Worm (Caenorhabditis elegans) whole organism, L4 larva: ENCODE results near the gene T22C8.6.

Experiments
- F10B5.3 ChIP-seq: sonication (generic microtip); optimal IDR thresholded peaks from 2 replicates; lab custom pipeline; 2016; ENCODE audit warnings: mild to moderate bottlenecking, missing genetic modification characterization, missing compliant biosample characterization
- F49E8.2 ChIP-seq: sonication (generic microtip); optimal IDR thresholded peaks from 2 replicates; lab custom pipeline; 2016; ENCODE audit warnings: missing compliant biosample characterization, mild to moderate bottlenecking, missing genetic modification characterization, borderline replicate concordance
- R02D3.7 ChIP-seq: fragments of 150-350 bp; sonication (generic microtip); optimal IDR thresholded peaks from 3 replicates; lab custom pipeline; 2014; ENCODE audit warnings: missing biosample characterization, missing genetic modification characterization
- T20F7.1 ChIP-seq: fragments of 200-800 bp; sonication (Bioruptor generic); optimal IDR thresholded peaks from 2 replicates; lab custom pipeline; 2018; ENCODE audit warnings: mild to moderate bottlenecking, missing genetic modification characterization, missing compliant biosample characterization
- Y105C5A.15 ChIP-seq: fragments of 200-800 bp; sonication (Bioruptor generic); IDR thresholded peaks from 2 replicates; pipeline ENCODE4 v1.3.6; 2022; ENCODE audit warnings: missing genetic modification characterization, missing compliant biosample characterization
- ZK337.2 ChIP-seq: fragments of 200-800 bp; sonication (Bioruptor generic); IDR thresholded peaks from 2 replicates; pipeline ENCODE4 v1.3.6; 2022; ENCODE audit warnings: missing genetic modification reagents, missing genetic modification characterization, missing compliant biosample characterization
- ZK546.5 ChIP-seq, 2 experiments: sonication (generic microtip); optimal IDR thresholded peaks; 2 replicates each; lab custom pipeline; 2017; ENCODE audit warnings: missing biosample characterization in 2 of 2, missing genetic modification characterization in 2 of 2
- aly-2 ChIP-seq: sonication (generic microtip); optimal IDR thresholded peaks from 2 replicates; lab custom pipeline; 2018; ENCODE audit warnings: missing biosample characterization, missing genetic modification characterization
- ama-1 ChIP-seq: fragments of 150-350 bp; optimal IDR thresholded peaks from 2 replicates; lab custom pipeline; 2014; ENCODE audit warnings: inconsistent platforms, mixed read lengths
- ceh-20 ChIP-seq: fragments of 200-800 bp; sonication (Bioruptor generic); IDR thresholded peaks from 2 replicates; pipeline ENCODE4 v1.3.6; 2022; ENCODE audit warnings: missing genetic modification reagents, missing genetic modification characterization, missing compliant biosample characterization
- ceh-28 ChIP-seq: fragments of 150-350 bp; optimal IDR thresholded peaks from 2 replicates; lab custom pipeline; 2014; ENCODE audit warnings: missing biosample characterization, missing genetic modification reagents, missing genetic modification characterization
- ceh-44 ChIP-seq: fragments of 200-800 bp; sonication (Bioruptor generic); IDR thresholded peaks from 2 replicates; pipeline ENCODE4 v1.3.6; 2022; ENCODE audit warnings: missing genetic modification reagents, missing genetic modification characterization, missing compliant biosample characterization
- ceh-82 ChIP-seq: sonication (generic microtip); optimal IDR thresholded peaks from 2 replicates; lab custom pipeline; 2017; ENCODE audit warnings: missing biosample characterization, missing genetic modification characterization
- cey-2 ChIP-seq: sonication (generic microtip); optimal IDR thresholded peaks from 3 replicates; lab custom pipeline; 2017; ENCODE audit warnings: missing genetic modification characterization, mild to moderate bottlenecking, missing compliant biosample characterization, antibody characterized with exemption, borderline replicate concordance; ENCODE audit not compliant: insufficient read depth
- daf-19 ChIP-seq: fragments of 200-800 bp; sonication (Bioruptor generic); conservative IDR thresholded peaks from 2 replicates; pipeline ENCODE4 v1.3.6; 2022; ENCODE audit warnings: missing genetic modification characterization, missing compliant biosample characterization
- daf-8 ChIP-seq: fragments of 200-800 bp; sonication (Bioruptor generic); IDR thresholded peaks from 2 replicates; pipeline ENCODE4 v1.3.6; 2022; ENCODE audit warnings: missing genetic modification characterization, missing compliant biosample characterization
- dmd-6 ChIP-seq: fragments of 200-800 bp; sonication (Bioruptor generic); IDR thresholded peaks from 2 replicates; pipeline ENCODE4 v1.3.6; 2022; ENCODE audit warnings: missing genetic modification reagents, missing genetic modification characterization, missing compliant biosample characterization
- dpl-1 ChIP-seq: fragments of 150-350 bp; optimal IDR thresholded peaks from 2 replicates; lab custom pipeline; 2014; ENCODE audit warnings: missing biosample characterization, missing genetic modification reagents, missing genetic modification characterization
- egl-43 ChIP-seq: fragments of 200-800 bp; sonication (Bioruptor generic); IDR thresholded peaks from 2 replicates; pipeline ENCODE4 v1.3.6; 2022; ENCODE audit warnings: missing genetic modification reagents, missing genetic modification characterization, missing compliant biosample characterization
- fos-1 ChIP-seq: fragments of 150-350 bp; optimal IDR thresholded peaks from 2 replicates; lab custom pipeline; 2014; ENCODE audit warnings: missing biosample characterization, missing genetic modification characterization
- gei-8 ChIP-seq: fragments of 200-800 bp; sonication (Bioruptor generic); optimal IDR thresholded peaks from 2 replicates; lab custom pipeline; 2018; ENCODE audit warnings: mild to moderate bottlenecking, missing genetic modification characterization, missing compliant biosample characterization
- hif-1 ChIP-seq, 2 experiments: sonication (generic microtip); optimal IDR thresholded peaks; 2 replicates each; lab custom pipeline; 2016 to 2017; ENCODE audit warnings: missing compliant biosample characterization in 2 of 2, missing genetic modification characterization in 2 of 2, missing genetic modification reagents in 2 of 2, missing genotype in 2 of 2, mild to moderate bottlenecking in 1 of 2
- hlh-11 ChIP-seq: fragments of 200-800 bp; sonication (Bioruptor generic); optimal IDR thresholded peaks from 2 replicates; lab custom pipeline; 2018; ENCODE audit warnings: mild to moderate bottlenecking, missing genetic modification characterization, missing compliant biosample characterization
- hmg-1.1 ChIP-seq: fragments of 200-800 bp; sonication (Bioruptor generic); IDR thresholded peaks from 2 replicates; pipeline ENCODE4 v1.3.6; 2022; ENCODE audit warnings: missing genetic modification reagents, missing genetic modification characterization, missing compliant biosample characterization
- jun-1 ChIP-seq: fragments of 150-350 bp; optimal IDR thresholded peaks from 2 replicates; lab custom pipeline; 2014; ENCODE audit warnings: missing biosample characterization, missing genetic modification reagents, missing genetic modification characterization
- lim-7 ChIP-seq: fragments of 200-800 bp; sonication (Bioruptor generic); IDR thresholded peaks from 2 replicates; pipeline ENCODE4 v1.3.6; 2022; ENCODE audit warnings: missing genetic modification characterization, missing compliant biosample characterization
- lin-13 ChIP-seq: fragments of 150-350 bp; optimal IDR thresholded peaks from 2 replicates; lab custom pipeline; 2014; ENCODE audit warnings: missing biosample characterization, missing genetic modification reagents, missing genetic modification characterization
- lin-15B ChIP-seq: fragments of 150-350 bp; sonication (generic microtip); optimal IDR thresholded peaks from 3 replicates; lab custom pipeline; 2014; ENCODE audit warnings: missing biosample characterization, missing genetic modification characterization
- lin-29 ChIP-seq: fragments of 200-800 bp; sonication (Bioruptor generic); IDR thresholded peaks from 2 replicates; pipeline ENCODE4 v1.3.6; 2022; ENCODE audit warnings: missing genetic modification reagents, missing genetic modification characterization, missing compliant biosample characterization
- lir-3 ChIP-seq: sonication (generic microtip); optimal IDR thresholded peaks from 2 replicates; lab custom pipeline; 2016; ENCODE audit warnings: mild to moderate bottlenecking, missing genetic modification characterization, missing compliant biosample characterization
- lsy-2 ChIP-seq, 2 experiments: fragments of 150-350 bp in 1 of 2; sonication (generic microtip) in 1 of 2; optimal IDR thresholded peaks; 2 replicates each; lab custom pipeline; 2014 to 2017; ENCODE audit warnings: missing biosample characterization in 2 of 2, missing genetic modification characterization in 2 of 2
- madf-5 ChIP-seq, 2 experiments: fragments of 200-800 bp; sonication (Bioruptor generic); IDR thresholded peaks; 2 replicates each; pipeline ENCODE4 v1.3.6; 2022; ENCODE audit warnings: missing compliant biosample characterization in 2 of 2, missing genetic modification characterization in 2 of 2
- madf-9 ChIP-seq: fragments of 200-800 bp; sonication (Bioruptor generic); conservative IDR thresholded peaks from 2 replicates; pipeline ENCODE4 v1.3.6; 2022; ENCODE audit warnings: missing genetic modification reagents, missing genetic modification characterization, missing compliant biosample characterization
- mdt-29 ChIP-seq: fragments of 200-800 bp; sonication (Bioruptor generic); IDR thresholded peaks from 2 replicates; pipeline ENCODE4 v1.3.6; 2022; ENCODE audit warnings: missing genetic modification reagents, missing genetic modification characterization, missing compliant biosample characterization
- mep-1 ChIP-seq: fragments of 150-350 bp; sonication (generic microtip); optimal IDR thresholded peaks from 3 replicates; lab custom pipeline; 2014; ENCODE audit warnings: missing biosample characterization, missing genetic modification characterization
- mxl-2 ChIP-seq: fragments of 200-800 bp; sonication (Bioruptor generic); conservative IDR thresholded peaks from 2 replicates; pipeline ENCODE4 v1.3.6; 2022; ENCODE audit warnings: missing genetic modification reagents, missing genetic modification characterization, missing compliant biosample characterization
- mxl-3 ChIP-seq: fragments of 200-800 bp; sonication (Bioruptor generic); optimal IDR thresholded peaks from 2 replicates; lab custom pipeline; 2018; ENCODE audit warnings: mild to moderate bottlenecking, missing genetic modification characterization, missing compliant biosample characterization
- nhr-10 ChIP-seq: fragments of 150-350 bp; optimal IDR thresholded peaks from 2 replicates; lab custom pipeline; 2014; ENCODE audit warnings: missing biosample characterization, missing genetic modification characterization
- nhr-41 ChIP-seq: fragments of 200-800 bp; sonication (Bioruptor generic); IDR thresholded peaks from 2 replicates; pipeline ENCODE4 v1.3.6; 2022; ENCODE audit warnings: missing genetic modification reagents, missing genetic modification characterization, missing compliant biosample characterization
- nhr-48 ChIP-seq: sonication (generic microtip); optimal IDR thresholded peaks from 2 replicates; lab custom pipeline; 2016; ENCODE audit warnings: mild to moderate bottlenecking, missing genetic modification characterization, missing compliant biosample characterization
- nhr-76 ChIP-seq: fragments of 150-350 bp; optimal IDR thresholded peaks from 2 replicates; lab custom pipeline; 2014; ENCODE audit warnings: missing biosample characterization, missing genetic modification characterization
- nhr-77 ChIP-seq: fragments of 150-350 bp; optimal IDR thresholded peaks from 2 replicates; lab custom pipeline; 2014; ENCODE audit warnings: missing biosample characterization, missing genetic modification characterization
- php-3 ChIP-seq: fragments of 200-800 bp; sonication (Bioruptor generic); IDR thresholded peaks from 2 replicates; pipeline ENCODE4 v1.3.6; 2022; ENCODE audit warnings: missing genetic modification reagents, missing genetic modification characterization, missing compliant biosample characterization
- sdz-12 ChIP-seq: fragments of 200-800 bp; sonication (Bioruptor generic); optimal IDR thresholded peaks from 2 replicates; lab custom pipeline; 2018; ENCODE audit warnings: mild to moderate bottlenecking, missing genetic modification characterization, missing compliant biosample characterization
- snpc-1.2 ChIP-seq: fragments of 200-800 bp; sonication (Bioruptor generic); IDR thresholded peaks from 2 replicates; pipeline ENCODE4 v1.3.6; 2022; ENCODE audit warnings: missing genetic modification reagents, missing genetic modification characterization, missing compliant biosample characterization
- snpc-4 ChIP-seq: fragments of 150-350 bp; optimal IDR thresholded peaks from 2 replicates; lab custom pipeline; 2014; ENCODE audit warnings: missing biosample characterization, missing genetic modification characterization
- spr-1 ChIP-seq: sonication (generic microtip); optimal IDR thresholded peaks from 2 replicates; lab custom pipeline; 2016; ENCODE audit warnings: mild to moderate bottlenecking, missing genetic modification characterization, missing compliant biosample characterization
- tag-97 ChIP-seq: fragments of 200-800 bp; sonication (Bioruptor generic); IDR thresholded peaks from 2 replicates; pipeline ENCODE4 v1.3.6; 2022; ENCODE audit warnings: missing genetic modification characterization, missing compliant biosample characterization
- unc-39 ChIP-seq: sonication (generic microtip); optimal IDR thresholded peaks from 2 replicates; lab custom pipeline; 2017; ENCODE audit warnings: missing biosample characterization, missing genetic modification characterization
- unc-62 ChIP-seq, 3 experiments: fragments of 150-350 bp in 1 of 3; sonication (generic microtip); optimal IDR thresholded peaks in 2 of 3; peaks in 1 of 3; 1 replicate in 1 of 3; 2 replicates in 2 of 3; lab custom pipeline; 2014 to 2017; ENCODE audit warnings: missing biosample characterization in 3 of 3, missing genetic modification characterization in 3 of 3, missing genetic modification reagents in 3 of 3, missing genotype in 1 of 3
- zag-1 ChIP-seq: fragments of 150-350 bp; optimal IDR thresholded peaks from 2 replicates; lab custom pipeline; 2014; ENCODE audit warnings: missing biosample characterization, missing genetic modification characterization
- zfp-3 ChIP-seq: fragments of 200-800 bp; sonication (Bioruptor generic); conservative IDR thresholded peaks from 2 replicates; pipeline ENCODE4 v1.3.6; 2022; ENCODE audit warnings: missing genetic modification reagents, missing genetic modification characterization, missing compliant biosample characterization
- ztf-7 ChIP-seq: fragments of 150-350 bp; optimal IDR thresholded peaks from 2 replicates; lab custom pipeline; 2014; ENCODE audit warnings: missing biosample characterization, missing genetic modification characterization

Gene T22C8.6

DNA sequence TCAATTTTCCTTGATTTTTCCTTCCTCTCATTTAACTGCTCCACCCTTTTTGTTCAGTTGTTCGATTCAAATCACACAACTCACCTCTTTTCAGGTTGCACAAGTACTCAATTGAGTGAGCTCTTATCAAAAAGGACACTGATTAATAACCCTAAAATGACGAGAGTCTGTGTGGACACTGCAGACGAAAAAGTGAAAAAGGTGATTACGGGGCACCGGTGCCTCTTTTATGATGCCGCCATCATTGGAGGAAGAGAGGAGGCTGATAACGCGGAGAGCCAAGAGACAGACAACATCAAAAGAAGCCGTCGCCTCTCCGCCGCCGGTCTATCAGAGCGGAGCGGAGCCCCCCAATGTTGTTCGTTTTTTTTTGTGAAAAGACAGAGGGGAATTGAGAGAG, 4.9 kb downstream of the T22C8.6 start, which contains the start of gene sptf-2 (continued):
- TF ChIP-seq ama-1 (lab: Kevin White, UChicago) (no peak), F10B5.3 (tag; lab: Kevin White, UChicago) (no peak), ceh-28 (no peak), F49E8.2 (tag; lab: Kevin White, UChicago) (no peak), daf-19 (GFP tag; lab: Robert Waterston, UW) (no peak), zag-1 (tag; lab: Kevin White, UChicago) (no peak), mxl-2 (GFP tag; lab: Robert Waterston, UW) (no peak), dmd-6 (peak; percentile 84), cey-2 (no peak), ceh-44 (GFP tag; lab: Robert Waterston, UW) (no peak), lin-29 (GFP tag; lab: Robert Waterston, UW) (no peak), nhr-76 (no peak), snpc-1.2 (no peak), lin-15B (tag; lab: Kevin White, UChicago) (no peak), Y105C5A.15 (GFP tag; lab: Robert Waterston, UW) (no peak), ceh-20 (GFP tag; lab: Robert Waterston, UW) (no peak), R02D3.7 (tag; lab: Kevin White, UChicago) (no peak), lir-3 (no peak), nhr-10 (tag; lab: Kevin White, UChicago) (no peak), lsy-2 (tag; optimal IDR thresholded peaks at IDR 0.05; lab: Kevin White, UChicago) (no peak), jun-1 (tag; lab: Kevin White, UChicago) (no peak), dpl-1 (GFP tag; lab: Kevin White, UChicago) (no peak), ceh-82 (tag; lab: Kevin White, UChicago) (no peak), mep-1 (tag; lab: Kevin White, UChicago) (no peak), ZK337.2 (GFP tag; lab: Robert Waterston, UW) (no peak), snpc-4 (tag; lab: Kevin White, UChicago) (no peak), spr-1 (no peak), fos-1 (no peak), hlh-11 (tag; lab: Kevin White, UChicago) (peak; percentile 87), sdz-12 (GFP tag; lab: Kevin White, UChicago) (no peak), egl-43 (GFP tag; lab: Robert Waterston, UW) (no peak), gei-8 (GFP tag; lab: Kevin White, UChicago) (no peak), hmg-1.1 (no peak), ZK546.5 (tag; optimal IDR thresholded peaks at IDR 0.05; lab: Kevin White, UChicago) (no peak), nhr-41 (GFP tag; lab: Robert Waterston, UW) (peak; percentile 64; the same call in 1 of the 2 replicates), madf-5 (GFP tag; IDR thresholded peaks at IDR 0.05; lab: Robert Waterston, UW) (no peak), lim-7 (GFP tag; lab: Robert Waterston, UW) (no peak), php-3 (GFP tag; lab: Robert Waterston, UW) (peak; percentile 97), madf-9 (no peak), tag-97 (GFP tag; lab: Robert Waterston, UW) (no peak), nhr-48 (tag; lab: Kevin White, UChicago) (peak; percentile 21), nhr-77 (peak; percentile 76), zfp-3 (no peak), unc-62 (GFP tag; optimal IDR thresholded peaks at IDR 0.05 in 1 of 2; lab: Kevin White, UChicago) (no peak), unc-62 (tag; optimal IDR thresholded peaks at IDR 0.05; lab: Kevin White, UChicago) (no peak), hif-1 (tag; optimal IDR thresholded peaks at IDR 0.05; lab: Kevin White, UChicago) (no peak), unc-39 (no peak), mxl-3 (GFP tag; lab: Kevin White, UChicago) (peak; percentile 52), T20F7.1 (no peak), lin-13 (GFP tag; lab: Kevin White, UChicago) (no peak), daf-8 (GFP tag; lab: Robert Waterston, UW) (no peak), aly-2 (tag; lab: Kevin White, UChicago) (no peak), mdt-29 (no peak), ztf-7 (tag; lab: Kevin White, UChicago) (no peak)
